Fruit fly (Drosophila melanogaster): ENCODE measurements around the gene jigr1.

Gene jigr1

dm6 chr3R:25680528-25680927 lies 42.9 kb downstream of the jigr1 start, which contains the start of the genes CG4743 and Idh3g (continued):
- TF ChIP-seq CG13624 (GFP tag; optimal IDR thresholded peaks at IDR 0.05) (peak; percentile 77), slou (GFP tag; optimal IDR thresholded peaks at IDR 0.05) (peak; percentile 89), cas (GFP tag; IDR thresholded peaks at IDR 0.05) (peak; percentile 91), CG11560 (tag; IDR thresholded peaks at IDR 0.05) (peak; percentile 83), fd102C (GFP tag; optimal IDR thresholded peaks at IDR 0.05) (peak; percentile 90), kay (GFP tag; optimal IDR thresholded peaks at IDR 0.05) (peak; percentile 92), CG7987 (GFP tag; optimal IDR thresholded peaks at IDR 0.05) (peak; percentile 88), CG17829 (tag; optimal IDR thresholded peaks at IDR 0.05) (peak; percentile 99), slbo (GFP tag; IDR thresholded peaks at IDR 0.05) (peak; percentile 96), sc (optimal IDR thresholded peaks at IDR 0.05) (no peak), sc (GFP tag; optimal IDR thresholded peaks at IDR 0.05) (peak; percentile 96), CG11723 (GFP tag; optimal IDR thresholded peaks at IDR 0.05) (peak; percentile 91), Tbp (GFP tag; optimal IDR thresholded peaks at IDR 0.05) (no peak), NfI (GFP tag; optimal IDR thresholded peaks at IDR 0.05) (peak; percentile 96), CG10979 (tag; optimal IDR thresholded peaks at IDR 0.05) (peak; percentile 98), vnd (GFP tag; IDR thresholded peaks at IDR 0.05; ENCODE audit: partially characterized antibody) (no peak; the same call in 2 of the 3 replicates), CG5953 (GFP tag; IDR thresholded peaks at IDR 0.05) (peak; percentile 91), HmgZ (tag; optimal IDR thresholded peaks at IDR 0.05) (peak; percentile 98), grau (tag; optimal IDR thresholded peaks at IDR 0.05) (peak; percentile 97), CG1529 (GFP tag; optimal IDR thresholded peaks at IDR 0.05) (peak; percentile 92), tx (GFP tag; optimal IDR thresholded peaks at IDR 0.05) (peak; percentile 68), jigr1 (GFP tag; IDR thresholded peaks at IDR 0.05) (peak; percentile 90), bab2 (GFP tag; optimal IDR thresholded peaks at IDR 0.05) (peak; percentile 81), CG17568 (GFP tag; optimal IDR thresholded peaks at IDR 0.05) (peak; percentile 96), CG11456 (GFP tag; IDR thresholded peaks at IDR 0.05) (peak; percentile 88), ham (GFP tag; IDR thresholded peaks at IDR 0.05) (peak; percentile 72; the same call in 1 of the 2 replicates), dysf (GFP tag; IDR thresholded peaks at IDR 0.05) (peak; percentile 97), CG2875 (GFP tag; optimal IDR thresholded peaks at IDR 0.05) (peak; percentile 95), CG16813 (GFP tag; IDR thresholded peaks at IDR 0.05; ENCODE audit: partially characterized antibody) (peak; percentile 36; the same call in 2 of the 3 replicates), CG4360 (GFP tag; IDR thresholded peaks at IDR 0.05) (peak; percentile 75), HLH3B (GFP tag; IDR thresholded peaks at IDR 0.05) (peak; percentile 97), tup (GFP tag; optimal IDR thresholded peaks at IDR 0.05) (peak; percentile 89), row (GFP tag; IDR thresholded peaks at IDR 0.05) (peak; percentile 99), Rfx (GFP tag; IDR thresholded peaks at IDR 0.05) (peak; percentile 95), CG7963 (GFP tag; IDR thresholded peaks at IDR 0.05; ENCODE audit: partially characterized antibody) (no peak), crp (GFP tag; optimal IDR thresholded peaks at IDR 0.05) (peak; percentile 88 to 98), hkb (optimal IDR thresholded peaks at IDR 0.05) (no peak), hkb (GFP tag; IDR thresholded peaks at IDR 0.05) (peak; percentile 97), HLH54F (GFP tag; optimal IDR thresholded peaks at IDR 0.05) (peak; percentile 79), CG13894 (tag; optimal IDR thresholded peaks at IDR 0.05) (peak; percentile 97), wek (GFP tag; optimal IDR thresholded peaks at IDR 0.05) (peak; percentile 81), lov (optimal IDR thresholded peaks at IDR 0.05) (no peak), lov (GFP tag; IDR thresholded peaks at IDR 0.05) (peak; percentile 92), pb (GFP tag; optimal IDR thresholded peaks at IDR 0.05) (peak; percentile 29), Drgx (GFP tag; IDR thresholded peaks at IDR 0.05) (peak; percentile 94), CG4617 (GFP tag; optimal IDR thresholded peaks at IDR 0.05; ENCODE audit: borderline replicate concordance) (peak; percentile 96), CG11085 (GFP tag; IDR thresholded peaks at IDR 0.05) (peak; percentile 92), chinmo (GFP tag; IDR thresholded peaks at IDR 0.05; ENCODE audit: partially characterized antibody) (no peak), sens-2 (GFP tag; IDR thresholded peaks at IDR 0.05) (peak; percentile 94), CG2129 (GFP tag; IDR thresholded peaks at IDR 0.05; ENCODE audit: partially characterized antibody) (no peak), ttk (GFP tag; IDR thresholded peaks at IDR 0.05) (peak; percentile 96), gce (GFP tag; IDR thresholded peaks at IDR 0.05) (peak; percentile 92)
